Fruit fly (Drosophila melanogaster) Kc167 (cell line): ENCODE measurements around the gene Sf3a1.

Experiments used
- h ChIP-seq: fragments of >200 bp; optimal IDR thresholded peaks from 3 replicates; lab custom pipeline; 2018; ENCODE audit warnings: missing external identifiers
- psq ChIP-seq: fragments of >200 bp; optimal IDR thresholded peaks from 2 replicates; lab custom pipeline; 2017; ENCODE audit warnings: missing external identifiers

dm6 chr3R:17002218-17003110 lies at the start of gene Sf3a1, which contains the start of gene Irc:
- no peak for TF ChIP-seq h
- no peak for TF ChIP-seq psq
